Worm (Caenorhabditis elegans) whole organism, midembryonic: ENCODE results near the gene prp-18.
"Not testable (repeated sequence)": the region's sequence is repeated elsewhere in the genome, so short reads cannot be mapped to it uniquely, and the experiment has no call there.

Experiments
- T22C8.4 ChIP-seq: fragments of 200-800 bp; sonication (Bioruptor generic); IDR thresholded peaks from 2 replicates; pipeline ENCODE4 v1.3.6; 2022; ENCODE audit warnings: missing genetic modification characterization, missing compliant biosample characterization
- cog-1 ChIP-seq: sonication (generic microtip); optimal IDR thresholded peaks from 2 replicates; lab custom pipeline; 2016; ENCODE audit warnings: missing genetic modification characterization, missing compliant biosample characterization
- flt-1 ChIP-seq: fragments of 200-800 bp; sonication (Bioruptor generic); IDR thresholded peaks from 2 replicates; pipeline ENCODE4 v1.3.6; 2022; ENCODE audit warnings: missing genetic modification characterization, missing compliant biosample characterization
- klf-2 ChIP-seq: fragments of 200-800 bp; sonication (Bioruptor generic); conservative IDR thresholded peaks from 2 replicates; pipeline ENCODE4 v1.3.6; 2022; ENCODE audit warnings: missing genetic modification reagents, missing genetic modification characterization, missing compliant biosample characterization
- med-1 ChIP-seq: sonication (generic microtip); optimal IDR thresholded peaks from 2 replicates; lab custom pipeline; 2017; ENCODE audit warnings: missing genetic modification characterization, mild to moderate bottlenecking, missing compliant biosample characterization, antibody characterized with exemption, missing genetic modification reagents; ENCODE audit not compliant: insufficient read depth
- ref-1 ChIP-seq: fragments of 200-800 bp; sonication (Bioruptor generic); conservative IDR thresholded peaks from 2 replicates; pipeline ENCODE4 v1.3.6; 2022; ENCODE audit warnings: missing genetic modification reagents, missing genetic modification characterization, missing compliant biosample characterization
- tab-1 ChIP-seq: fragments of 200-800 bp; sonication (Bioruptor generic); IDR thresholded peaks from 2 replicates; pipeline ENCODE4 v1.3.6; 2022; ENCODE audit warnings: missing genetic modification characterization, missing compliant biosample characterization
- ztf-23 ChIP-seq: fragments of 200-800 bp; sonication (Bioruptor generic); IDR thresholded peaks from 2 replicates; pipeline ENCODE4 v1.3.6; 2022; ENCODE audit warnings: missing genetic modification reagents, missing genetic modification characterization, missing compliant biosample characterization
- ztf-29 ChIP-seq: fragments of 200-800 bp; sonication (Bioruptor generic); IDR thresholded peaks from 2 replicates; pipeline ENCODE4 v1.3.6; 2022; ENCODE audit warnings: missing genetic modification reagents, missing genetic modification characterization, missing compliant biosample characterization

The prp-18 gene

ce11 chrIV:9903608-9904007 lies 19.4 kb upstream of the prp-18 start, which contains the start of gene best-13:
Gene best-13, plus strand, starts transcription at chrIV:9903908.
- no peak for TF ChIP-seq ref-1 (GFP tag; lab: Robert Waterston, UW)
- TF ChIP-seq med-1 (GFP tag; lab: Kevin White, UChicago) = no peak
- no peak for TF ChIP-seq ztf-23 (GFP tag; lab: Robert Waterston, UW)
- no peak for TF ChIP-seq ztf-29
- no peak for TF ChIP-seq klf-2 (GFP tag; lab: Robert Waterston, UW)
- no peak for TF ChIP-seq cog-1 (tag; lab: Kevin White, UChicago)
- TF ChIP-seq tab-1 (GFP tag; lab: Robert Waterston, UW) = no peak
- TF ChIP-seq flt-1 = no peak
- no peak for TF ChIP-seq T22C8.4 (GFP tag; lab: Robert Waterston, UW)

- TF ChIP-seq klf-2 (GFP tag; lab: Robert Waterston, UW) (no peak), ref-1 (GFP tag; lab: Robert Waterston, UW) (no peak), T22C8.4 (GFP tag; lab: Robert Waterston, UW) (no peak), flt-1 (no peak), med-1 (GFP tag; lab: Kevin White, UChicago) (no peak), cog-1 (tag; lab: Kevin White, UChicago) (no peak), tab-1 (GFP tag; lab: Robert Waterston, UW) (no peak), ztf-23 (GFP tag; lab: Robert Waterston, UW) (no peak), ztf-29 (no peak)
Observed at ce11 chrIV:9899227-9899626, 15.0 kb upstream of the prp-18 start.

- TF ChIP-seq ztf-29 (no peak), klf-2 (GFP tag; lab: Robert Waterston, UW) (no peak), ztf-23 (GFP tag; lab: Robert Waterston, UW) (no peak), tab-1 (GFP tag; lab: Robert Waterston, UW) (no peak), ref-1 (GFP tag; lab: Robert Waterston, UW) (no peak), med-1 (GFP tag; lab: Kevin White, UChicago) (no peak), T22C8.4 (GFP tag; lab: Robert Waterston, UW) (no peak), cog-1 (tag; lab: Kevin White, UChicago) (no peak), flt-1 (no peak)
Observed at ce11 chrIV:9898712-9899111, 14.5 kb upstream of the prp-18 start, which contains the start of gene tbc-3. Gene tbc-3, plus strand, starts transcription at chrIV:9899012.

- no peak for TF ChIP-seq ztf-23 (GFP tag; lab: Robert Waterston, UW)
- no peak for TF ChIP-seq tab-1 (GFP tag; lab: Robert Waterston, UW)
- TF ChIP-seq med-1 (GFP tag; lab: Kevin White, UChicago) = no peak
Observed at ce11 chrIV:9895088-9895487, 10.9 kb upstream of the prp-18 start, which contains the start of gene ssp-32. Gene ssp-32, plus strand, starts transcription at chrIV:9895388.

- not testable (repeated sequence) for TF ChIP-seq tab-1 (GFP tag; lab: Robert Waterston, UW); med-1 (GFP tag; lab: Kevin White, UChicago); ref-1 (GFP tag; lab: Robert Waterston, UW)
Observed at ce11 chrIV:9894331-9894730, 10.1 kb upstream of the prp-18 start, which contains the start of gene msp-77. Gene msp-77, plus strand, starts transcription at chrIV:9894631.

ce11 chrIV:9893649-9894048 lies 9.5 kb upstream of the prp-18 start, which contains the start of gene sss-1:
Gene sss-1, minus strand, starts transcription at chrIV:9893749.
- TF ChIP-seq med-1 (GFP tag; lab: Kevin White, UChicago); flt-1; cog-1 (tag; lab: Kevin White, UChicago): not testable (repeated sequence)

ce11 chrIV:9891938-9892337 lies 7.8 kb upstream of the prp-18 start, which contains the start of gene F32B6.4:
Gene F32B6.4, minus strand, starts transcription at chrIV:9892038.
- TF ChIP-seq T22C8.4 (GFP tag; lab: Robert Waterston, UW) (no peak), cog-1 (tag; lab: Kevin White, UChicago) (no peak), ref-1 (GFP tag; lab: Robert Waterston, UW) (no peak), tab-1 (GFP tag; lab: Robert Waterston, UW) (no peak), med-1 (GFP tag; lab: Kevin White, UChicago) (no peak), ztf-29 (no peak), flt-1 (no peak), klf-2 (GFP tag; lab: Robert Waterston, UW) (no peak), ztf-23 (GFP tag; lab: Robert Waterston, UW) (no peak)

- TF ChIP-seq med-1 (GFP tag; lab: Kevin White, UChicago) = no peak
- no peak for TF ChIP-seq flt-1
- TF ChIP-seq ztf-23 (GFP tag; lab: Robert Waterston, UW) = no peak
- no peak for TF ChIP-seq ref-1 (GFP tag; lab: Robert Waterston, UW)
- no peak for TF ChIP-seq ztf-29
- no peak for TF ChIP-seq tab-1 (GFP tag; lab: Robert Waterston, UW)
- TF ChIP-seq T22C8.4 (GFP tag; lab: Robert Waterston, UW) = no peak
- no peak for TF ChIP-seq cog-1 (tag; lab: Kevin White, UChicago)
- no peak for TF ChIP-seq klf-2 (GFP tag; lab: Robert Waterston, UW)
Observed at ce11 chrIV:9889857-9890256, 5.7 kb upstream of the prp-18 start, which contains the start of gene ttbk-3. Gene ttbk-3, minus strand, starts transcription at chrIV:9889957.

- no peak for TF ChIP-seq ref-1 (GFP tag; lab: Robert Waterston, UW)
- TF ChIP-seq flt-1 = no peak
- TF ChIP-seq med-1 (GFP tag; lab: Kevin White, UChicago) = no peak
- no peak for TF ChIP-seq cog-1 (tag; lab: Kevin White, UChicago)
- no peak for TF ChIP-seq ztf-23 (GFP tag; lab: Robert Waterston, UW)
- no peak for TF ChIP-seq klf-2 (GFP tag; lab: Robert Waterston, UW)
- TF ChIP-seq T22C8.4 (GFP tag; lab: Robert Waterston, UW) = no peak
- TF ChIP-seq ztf-29 = no peak
- no peak for TF ChIP-seq tab-1 (GFP tag; lab: Robert Waterston, UW)
Observed at ce11 chrIV:9878893-9879379, 5.2 kb downstream of the prp-18 start, which contains the start of gene nhr-4. Gene nhr-4, plus strand, starts transcription at chrIV:9879329.
